Worm (Caenorhabditis elegans): Measurements from ENCODE around the gene txdc-9.
A peak's percentile ranks its signal among the peaks of the same experiment; 100 is the strongest.

The txdc-9 gene

ce11 chrIII:6463679-6464078 is 31.7 kb downstream of the txdc-9 start, which contains the start of gene dlc-1:
TSS of gene dlc-1 (minus strand) at chrIII:6463779.
- TF ChIP-seq tab-1 (GFP tag; IDR thresholded peaks at IDR 0.05) (no peak), flt-1 (GFP tag; IDR thresholded peaks at IDR 0.05) (no peak), cog-1 (tag; optimal IDR thresholded peaks at IDR 0.05) (no peak), med-1 (GFP tag; optimal IDR thresholded peaks at IDR 0.05; ENCODE audit: insufficient read depth) (no peak), klf-2 (GFP tag; conservative IDR thresholded peaks at IDR 0.05) (no peak), ztf-29 (GFP tag; IDR thresholded peaks at IDR 0.05) (no peak), T22C8.4 (GFP tag; IDR thresholded peaks at IDR 0.05) (no peak), ztf-23 (GFP tag; IDR thresholded peaks at IDR 0.05) (no peak), ref-1 (GFP tag; conservative IDR thresholded peaks at IDR 0.05) (no peak)

ce11 chrIII:6464113-6464571 is 32.2 kb downstream of the txdc-9 start:
- TF ChIP-seq ztf-23 (GFP tag; IDR thresholded peaks at IDR 0.05) (0 out of 2 replicates have a peak, but pooled peaks have one; percentile 6), T22C8.4 (GFP tag; IDR thresholded peaks at IDR 0.05) (no peak), ztf-29 (GFP tag; IDR thresholded peaks at IDR 0.05) (peak; percentile 52; the same call in 1 of the 2 replicates), flt-1 (GFP tag; IDR thresholded peaks at IDR 0.05) (no peak)

- TF ChIP-seq ztf-29 (GFP tag; IDR thresholded peaks at IDR 0.05) = no peak
- TF ChIP-seq tab-1 (GFP tag; IDR thresholded peaks at IDR 0.05) = no peak
- TF ChIP-seq ref-1 (GFP tag; conservative IDR thresholded peaks at IDR 0.05) = no peak
- no peak for TF ChIP-seq T22C8.4 (GFP tag; IDR thresholded peaks at IDR 0.05)
- TF ChIP-seq cog-1 (tag; optimal IDR thresholded peaks at IDR 0.05) = no peak
- TF ChIP-seq klf-2 (GFP tag; conservative IDR thresholded peaks at IDR 0.05) = no peak
- TF ChIP-seq ztf-23 (GFP tag; IDR thresholded peaks at IDR 0.05) = no peak
- no peak for TF ChIP-seq flt-1 (GFP tag; IDR thresholded peaks at IDR 0.05)
- TF ChIP-seq med-1 (GFP tag; optimal IDR thresholded peaks at IDR 0.05; ENCODE audit: insufficient read depth) = no peak
Measured at ce11 chrIII:6464913-6465312, 32.9 kb downstream of the txdc-9 start, which contains the start of gene nduf-2.2. TSS of gene nduf-2.2 (plus strand) at chrIII:6465222.

- no peak for TF ChIP-seq klf-2 (GFP tag; conservative IDR thresholded peaks at IDR 0.05)
- TF ChIP-seq ztf-23 (GFP tag; IDR thresholded peaks at IDR 0.05) = no peak
- TF ChIP-seq med-1 (GFP tag; optimal IDR thresholded peaks at IDR 0.05; ENCODE audit: insufficient read depth) = no peak
- TF ChIP-seq ztf-29 (GFP tag; IDR thresholded peaks at IDR 0.05) = no peak
- TF ChIP-seq tab-1 (GFP tag; IDR thresholded peaks at IDR 0.05) = no peak
- TF ChIP-seq ref-1 (GFP tag; conservative IDR thresholded peaks at IDR 0.05) = no peak
- no peak for TF ChIP-seq T22C8.4 (GFP tag; IDR thresholded peaks at IDR 0.05)
- TF ChIP-seq flt-1 (GFP tag; IDR thresholded peaks at IDR 0.05) = no peak
- no peak for TF ChIP-seq cog-1 (tag; optimal IDR thresholded peaks at IDR 0.05)
Measured at ce11 chrIII:6467005-6467404, 35.0 kb downstream of the txdc-9 start, which contains the start of gene T26A5.2. TSS of gene T26A5.2 (plus strand) at chrIII:6467305.

- TF ChIP-seq cog-1 (tag; optimal IDR thresholded peaks at IDR 0.05) (no peak), tab-1 (GFP tag; IDR thresholded peaks at IDR 0.05) (no peak), med-1 (GFP tag; optimal IDR thresholded peaks at IDR 0.05; ENCODE audit: insufficient read depth) (no peak), klf-2 (GFP tag; conservative IDR thresholded peaks at IDR 0.05) (no peak), flt-1 (GFP tag; IDR thresholded peaks at IDR 0.05) (no peak), T22C8.4 (GFP tag; IDR thresholded peaks at IDR 0.05) (no peak), ztf-23 (GFP tag; IDR thresholded peaks at IDR 0.05) (no peak), ztf-29 (GFP tag; IDR thresholded peaks at IDR 0.05) (no peak), ref-1 (GFP tag; conservative IDR thresholded peaks at IDR 0.05) (no peak)
Measured at ce11 chrIII:6471451-6471850, 39.5 kb downstream of the txdc-9 start, which contains the start of gene wht-6. TSS of gene wht-6 (plus strand) at chrIII:6471751.

- TF ChIP-seq klf-2 (GFP tag; conservative IDR thresholded peaks at IDR 0.05) (no peak), tab-1 (GFP tag; IDR thresholded peaks at IDR 0.05) (no peak), ztf-23 (GFP tag; IDR thresholded peaks at IDR 0.05) (no peak), ztf-29 (GFP tag; IDR thresholded peaks at IDR 0.05) (no peak)
Measured at ce11 chrIII:6476380-6476779, 44.4 kb downstream of the txdc-9 start.

ce11 chrIII:6478256-6479004 is 46.5 kb downstream of the txdc-9 start, which contains the start of gene zip-8:
TSS of gene zip-8 (plus strand) at chrIII:6478955.
- no peak for TF ChIP-seq ztf-23 (GFP tag; IDR thresholded peaks at IDR 0.05)
- no peak for TF ChIP-seq ref-1 (GFP tag; conservative IDR thresholded peaks at IDR 0.05)
- no peak for TF ChIP-seq klf-2 (GFP tag; conservative IDR thresholded peaks at IDR 0.05)
- TF ChIP-seq flt-1 (GFP tag; IDR thresholded peaks at IDR 0.05) = no peak
- no peak for TF ChIP-seq med-1 (GFP tag; optimal IDR thresholded peaks at IDR 0.05; ENCODE audit: insufficient read depth)
- no peak for TF ChIP-seq tab-1 (GFP tag; IDR thresholded peaks at IDR 0.05)
- TF ChIP-seq T22C8.4 (GFP tag; IDR thresholded peaks at IDR 0.05) = no peak
- TF ChIP-seq ztf-29 (GFP tag; IDR thresholded peaks at IDR 0.05) = no peak
- no peak for TF ChIP-seq cog-1 (tag; optimal IDR thresholded peaks at IDR 0.05)

- TF ChIP-seq flt-1 (GFP tag; IDR thresholded peaks at IDR 0.05) (no peak), ztf-29 (GFP tag; IDR thresholded peaks at IDR 0.05) (no peak), tab-1 (GFP tag; IDR thresholded peaks at IDR 0.05) (no peak), klf-2 (GFP tag; conservative IDR thresholded peaks at IDR 0.05) (no peak), ref-1 (GFP tag; conservative IDR thresholded peaks at IDR 0.05) (no peak), ztf-23 (GFP tag; IDR thresholded peaks at IDR 0.05) (no peak), cog-1 (tag; optimal IDR thresholded peaks at IDR 0.05) (no peak), T22C8.4 (GFP tag; IDR thresholded peaks at IDR 0.05) (no peak), med-1 (GFP tag; optimal IDR thresholded peaks at IDR 0.05; ENCODE audit: insufficient read depth) (no peak)
Measured at ce11 chrIII:6479439-6479838, 47.5 kb downstream of the txdc-9 start.
